Fruit fly (Drosophila melanogaster): Measurements from ENCODE around the gene CG32152.
A peak's percentile ranks its signal among the peaks of the same experiment; 100 is the strongest.

The CG32152 gene

dm6 chr3L:16141556-16141955 lies 2.3 kb downstream of the CG32152 start:
- TF ChIP-seq Ets65A (GFP tag), result peak; percentile 37
- TF ChIP-seq Med (GFP tag), result peak; percentile 25
- TF ChIP-seq gfzf (GFP tag; optimal IDR thresholded peaks at IDR 0.05), result no peak
- 0 out of 3 replicates have a peak, but pooled peaks have one; percentile 13 for TF ChIP-seq CG6791 (GFP tag; IDR thresholded peaks at IDR 0.05; ENCODE audit: partially characterized antibody)

dm6 chr3L:16139131-16139530 lies 4.7 kb downstream of the CG32152 start:
- TF ChIP-seq CG30431 (GFP tag; optimal IDR thresholded peaks at IDR 0.05) (no peak), CG6791 (GFP tag; IDR thresholded peaks at IDR 0.05; ENCODE audit: partially characterized antibody) (peak; percentile 46; the same call in 1 of the 3 replicates), HmgZ (tag; optimal IDR thresholded peaks at IDR 0.05) (peak; percentile 42), Dp (GFP tag; optimal IDR thresholded peaks at IDR 0.05) (peak; percentile 99), Dref (GFP tag; IDR thresholded peaks at IDR 0.05) (peak; percentile 93), trem (tag; optimal IDR thresholded peaks at IDR 0.05) (peak; percentile 69), E2f2 (GFP tag; IDR thresholded peaks at IDR 0.05) (peak; percentile 99), CG17186 (GFP tag; optimal IDR thresholded peaks at IDR 0.05) (peak; percentile 20), knrl (GFP tag; IDR thresholded peaks at IDR 0.05; ENCODE audit: partially characterized antibody) (peak; percentile 36; the same call in 1 of the 3 replicates), Bgb (GFP tag; IDR thresholded peaks at IDR 0.05; ENCODE audit: partially characterized antibody) (peak; percentile 49), HLH4C (GFP tag; IDR thresholded peaks at IDR 0.05; ENCODE audit: partially characterized antibody) (peak; percentile 44; the same call in 1 of the 3 replicates), Ets97D (GFP tag; optimal IDR thresholded peaks at IDR 0.05) (peak; percentile 71), BEAF-32 (GFP tag; optimal IDR thresholded peaks at IDR 0.05) (peak; percentile 51), ato (GFP tag; IDR thresholded peaks at IDR 0.05; ENCODE audit: partially characterized antibody) (0 out of 2 replicates have a peak, but pooled peaks have one; percentile 28), H15 (GFP tag; IDR thresholded peaks at IDR 0.05) (no peak), CG12155 (GFP tag; optimal IDR thresholded peaks at IDR 0.05) (no peak), pzg (GFP tag; optimal IDR thresholded peaks at IDR 0.05) (peak; percentile 78), CG13287 (GFP tag; IDR thresholded peaks at IDR 0.05; ENCODE audit: partially characterized antibody) (peak; percentile 48), grn (GFP tag; optimal IDR thresholded peaks at IDR 0.05) (peak; percentile 37), CG10267 (tag; optimal IDR thresholded peaks at IDR 0.05) (peak; percentile 31), CG6813 (GFP tag; optimal IDR thresholded peaks at IDR 0.05) (no peak), CG34224 (GFP tag; IDR thresholded peaks at IDR 0.05; ENCODE audit: partially characterized antibody) (peak; percentile 55; the same call in 2 of the 3 replicates), bbx (GFP tag; IDR thresholded peaks at IDR 0.05; ENCODE audit: partially characterized antibody) (peak; percentile 35; the same call in 1 of the 2 replicates), stwl (tag; optimal IDR thresholded peaks at IDR 0.05) (peak; percentile 58), unc-4 (GFP tag; IDR thresholded peaks at IDR 0.05; ENCODE audit: partially characterized antibody) (peak; percentile 37; the same call in 1 of the 2 replicates), mam (GFP tag; optimal IDR thresholded peaks at IDR 0.05) (no peak), gfzf (GFP tag; optimal IDR thresholded peaks at IDR 0.05) (peak; percentile 28), Myb (GFP tag; optimal IDR thresholded peaks at IDR 0.05) (peak; percentile 98), CG1603 (tag; optimal IDR thresholded peaks at IDR 0.05) (peak; percentile 76), CG14710 (tag; optimal IDR thresholded peaks at IDR 0.05) (peak; percentile 57), amos (GFP tag; IDR thresholded peaks at IDR 0.05; ENCODE audit: partially characterized antibody) (peak; percentile 48; the same call in 1 of the 2 replicates), pnt (GFP tag; optimal IDR thresholded peaks at IDR 0.05) (no peak), Scr (GFP tag; IDR thresholded peaks at IDR 0.05; ENCODE audit: partially characterized antibody) (peak; percentile 16; the same call in 1 of the 2 replicates), phol (tag; optimal IDR thresholded peaks at IDR 0.05) (peak; percentile 32), CG15514 (GFP tag; optimal IDR thresholded peaks at IDR 0.05) (peak; percentile 51), CG14860 (GFP tag; IDR thresholded peaks at IDR 0.05; ENCODE audit: partially characterized antibody) (0 out of 3 replicates have a peak, but pooled peaks have one; percentile 36), sd (tag; optimal IDR thresholded peaks at IDR 0.05) (peak; percentile 41), CG2116 (GFP tag; optimal IDR thresholded peaks at IDR 0.05) (peak; percentile 98), danr (GFP tag; IDR thresholded peaks at IDR 0.05) (no peak), CG9797 (GFP tag; optimal IDR thresholded peaks at IDR 0.05) (peak; percentile 9), Sry-δ (GFP tag; optimal IDR thresholded peaks at IDR 0.05) (peak; percentile 65), lbe (GFP tag; optimal IDR thresholded peaks at IDR 0.05) (peak; percentile 48), CG31388 (GFP tag; optimal IDR thresholded peaks at IDR 0.05) (no peak)
